Worm (Caenorhabditis elegans) whole organism, late embryonic: ENCODE data around the gene jtr-1.

Experiments used
- fkh-10 ChIP-seq: fragments of 150-350 bp; optimal IDR thresholded peaks from 2 replicates; lab custom pipeline; 2014; ENCODE audit warnings: missing biosample characterization, missing genetic modification reagents, missing genetic modification characterization
- nhr-232 ChIP-seq: sonication (generic microtip); optimal IDR thresholded peaks from 2 replicates; lab custom pipeline; 2016; ENCODE audit warnings: missing genetic modification characterization, missing compliant biosample characterization

- TF ChIP-seq nhr-232 (tag; lab: Kevin White, UChicago): no peak
- no peak for TF ChIP-seq fkh-10 (GFP tag; lab: Kevin White, UChicago)
Measured at ce11 chrIV:1420603-1421002, at the start of gene jtr-1.
